Worm (Caenorhabditis elegans) whole organism, mixed stage, embryonic: ENCODE measurements around the gene toh-1.

Experiments used
- ceh-39 ChIP-seq: fragments of 150-350 bp; optimal IDR thresholded peaks from 2 replicates; lab custom pipeline; 2014; ENCODE audit warnings: missing biosample characterization, missing genetic modification characterization
- elt-3 ChIP-seq: fragments of 150-350 bp; optimal IDR thresholded peaks from 2 replicates; lab custom pipeline; 2014; ENCODE audit warnings: missing biosample characterization, missing genetic modification characterization
- lin-32 ChIP-seq: fragments of 200-800 bp; sonication (Bioruptor generic); optimal IDR thresholded peaks from 2 replicates; lab custom pipeline; 2018; ENCODE audit warnings: mild to moderate bottlenecking, missing genetic modification characterization, missing compliant biosample characterization
- lsy-2 ChIP-seq: fragments of 150-350 bp; optimal IDR thresholded peaks from 2 replicates; lab custom pipeline; 2014; ENCODE audit warnings: missing biosample characterization, missing genetic modification characterization
- nhr-12 ChIP-seq: fragments of 150-350 bp; optimal IDR thresholded peaks from 2 replicates; lab custom pipeline; 2014; ENCODE audit warnings: missing biosample characterization, missing genetic modification characterization
- nhr-237 ChIP-seq: fragments of 150-350 bp; optimal IDR thresholded peaks from 2 replicates; lab custom pipeline; 2014; ENCODE audit warnings: missing biosample characterization, missing genetic modification characterization
- ztf-11 ChIP-seq: fragments of 150-350 bp; optimal IDR thresholded peaks from 2 replicates; lab custom pipeline; 2014; ENCODE audit warnings: missing biosample characterization, missing genetic modification characterization

DNA sequence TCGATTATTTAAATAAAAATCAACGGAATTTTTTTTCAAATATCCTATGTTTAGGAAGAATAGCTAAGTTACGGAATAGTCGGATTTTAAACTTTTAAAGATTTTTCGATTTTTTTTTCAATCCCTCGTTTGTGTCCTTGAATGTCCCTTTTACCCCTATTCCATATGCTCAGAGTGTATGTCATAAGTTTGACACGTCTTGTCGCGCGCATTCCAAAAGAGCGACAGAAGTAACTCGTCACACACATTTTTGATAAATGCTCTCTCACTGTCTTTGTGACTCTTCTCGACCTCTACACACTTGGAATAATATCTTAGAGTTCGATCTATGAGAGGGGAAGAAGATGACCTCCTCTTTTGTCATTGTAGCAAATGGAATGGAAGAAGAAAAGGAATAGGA is 24.9 kb downstream of the toh-1 start:
- TF ChIP-seq nhr-237 (tag; lab: Kevin White, UChicago) (no peak), nhr-12 (tag; lab: Kevin White, UChicago) (no peak), elt-3 (tag; lab: Kevin White, UChicago) (no peak), lin-32 (no peak), ceh-39 (tag; lab: Kevin White, UChicago) (no peak), ztf-11 (tag; lab: Kevin White, UChicago) (no peak), lsy-2 (tag; lab: Kevin White, UChicago) (no peak)
